Fruit fly (Drosophila melanogaster): ENCODE measurements around the gene Tsp86D.

The Tsp86D gene

DNA sequence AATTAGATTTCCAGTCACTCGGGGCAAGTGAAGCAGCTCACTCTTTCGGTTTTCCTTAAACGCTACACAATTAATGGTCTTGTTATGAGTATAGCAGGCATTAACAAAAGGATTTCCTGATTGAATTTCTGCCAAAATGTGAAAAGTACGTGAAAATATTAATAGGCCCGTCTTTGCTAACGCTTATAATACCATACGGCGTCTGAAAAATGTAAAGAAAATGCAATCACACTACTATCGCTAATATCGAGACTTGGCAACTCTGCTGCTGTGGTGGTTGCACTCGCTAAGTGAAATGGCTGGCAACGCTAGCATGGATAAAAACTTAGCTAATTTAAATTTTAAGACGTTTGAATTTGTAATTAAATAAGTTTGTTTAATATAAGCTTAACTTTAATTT, 24.8 kb downstream of the Tsp86D start, which contains the start of gene CG6621 (continued):
- TF ChIP-seq Jarid2 (GFP tag; optimal IDR thresholded peaks at IDR 0.05) = no peak
- no peak for TF ChIP-seq CG17359 (tag; optimal IDR thresholded peaks at IDR 0.05)
- peak; percentile 15; the same call in 1 of the 3 replicates for TF ChIP-seq zen2 (GFP tag; IDR thresholded peaks at IDR 0.05; ENCODE audit: partially characterized antibody)
- TF ChIP-seq Bteb2 (GFP tag; optimal IDR thresholded peaks at IDR 0.05) = no peak
- TF ChIP-seq CG13287 (GFP tag; IDR thresholded peaks at IDR 0.05; ENCODE audit: partially characterized antibody) = peak; percentile 77
- TF ChIP-seq HLH54F (GFP tag; optimal IDR thresholded peaks at IDR 0.05) = peak; percentile 10
- no peak for TF ChIP-seq cas (GFP tag; IDR thresholded peaks at IDR 0.05)
- no peak for TF ChIP-seq HLH3B (GFP tag; IDR thresholded peaks at IDR 0.05)
- peak; percentile 7 for TF ChIP-seq CG2202 (tag; optimal IDR thresholded peaks at IDR 0.05)
- TF ChIP-seq crol (GFP tag; IDR thresholded peaks at IDR 0.05) = no peak
- TF ChIP-seq Ada2b (GFP tag; IDR thresholded peaks at IDR 0.05) = no peak
- no peak for TF ChIP-seq CG3726 (GFP tag; IDR thresholded peaks at IDR 0.05)
- TF ChIP-seq br (optimal IDR thresholded peaks at IDR 0.05) = no peak
- TF ChIP-seq emc (GFP tag; optimal IDR thresholded peaks at IDR 0.05) = no peak
- no peak for TF ChIP-seq vfl (GFP tag; optimal IDR thresholded peaks at IDR 0.05)
- TF ChIP-seq zfh1 (GFP tag; IDR thresholded peaks at IDR 0.05) = no peak
- TF ChIP-seq pum (GFP tag; optimal IDR thresholded peaks at IDR 0.05) = no peak
- no peak for TF ChIP-seq grau (tag; optimal IDR thresholded peaks at IDR 0.05)
- TF ChIP-seq CG12236 (GFP tag; optimal IDR thresholded peaks at IDR 0.05) = no peak
- no peak; the same call in 1 of the 2 replicates for TF ChIP-seq tna (GFP tag; IDR thresholded peaks at IDR 0.05; ENCODE audit: partially characterized antibody)
- TF ChIP-seq CG1832 (GFP tag; optimal IDR thresholded peaks at IDR 0.05) = no peak
- TF ChIP-seq fu2 (GFP tag; optimal IDR thresholded peaks at IDR 0.05) = no peak
- TF ChIP-seq Sry-δ (GFP tag; optimal IDR thresholded peaks at IDR 0.05) = peak; percentile 69
- TF ChIP-seq Ravus (GFP tag; IDR thresholded peaks at IDR 0.05) = no peak
- no peak for TF ChIP-seq Sry-β (GFP tag; optimal IDR thresholded peaks at IDR 0.05)
- no peak for TF ChIP-seq CG3838 (GFP tag; optimal IDR thresholded peaks at IDR 0.05)
- no peak for TF ChIP-seq kah (GFP tag; optimal IDR thresholded peaks at IDR 0.05)
- no peak for TF ChIP-seq CG18599 (GFP tag; optimal IDR thresholded peaks at IDR 0.05)
- peak; percentile 73 for TF ChIP-seq CG14710 (tag; optimal IDR thresholded peaks at IDR 0.05)
- TF ChIP-seq schlank (tag; optimal IDR thresholded peaks at IDR 0.05) = no peak
- TF ChIP-seq CG1647 (GFP tag; optimal IDR thresholded peaks at IDR 0.05) = no peak
- TF ChIP-seq Dfd (GFP tag; optimal IDR thresholded peaks at IDR 0.05) = no peak
- TF ChIP-seq Lpt (GFP tag; optimal IDR thresholded peaks at IDR 0.05) = no peak
- TF ChIP-seq fd102C (GFP tag; optimal IDR thresholded peaks at IDR 0.05) = no peak
- no peak for TF ChIP-seq CG1024 (GFP tag; IDR thresholded peaks at IDR 0.05)
- no peak for TF ChIP-seq CG5180 (GFP tag; optimal IDR thresholded peaks at IDR 0.05)
- TF ChIP-seq corto (GFP tag; optimal IDR thresholded peaks at IDR 0.05) = no peak
- TF ChIP-seq bsh (GFP tag; optimal IDR thresholded peaks at IDR 0.05) = no peak
- no peak for TF ChIP-seq CG18476 (GFP tag; optimal IDR thresholded peaks at IDR 0.05)
- TF ChIP-seq ttk (GFP tag; IDR thresholded peaks at IDR 0.05) = no peak
- TF ChIP-seq ATbp (GFP tag; optimal IDR thresholded peaks at IDR 0.05) = no peak
- TF ChIP-seq pan (optimal IDR thresholded peaks at IDR 0.05) = no peak
- no peak for TF ChIP-seq pan (GFP tag; optimal IDR thresholded peaks at IDR 0.05 in 1 of 2, IDR thresholded peaks at IDR 0.05 in 1 of 2)
- TF ChIP-seq CG17829 (tag; optimal IDR thresholded peaks at IDR 0.05) = no peak
- TF ChIP-seq CG10565 (GFP tag; optimal IDR thresholded peaks at IDR 0.05) = no peak
- peak; percentile 73 for TF ChIP-seq CG33213 (GFP tag; optimal IDR thresholded peaks at IDR 0.05)
- no peak for TF ChIP-seq cg (GFP tag; optimal IDR thresholded peaks at IDR 0.05)
- no peak for TF ChIP-seq pfk (GFP tag; optimal IDR thresholded peaks at IDR 0.05)
- TF ChIP-seq CG5953 (GFP tag; IDR thresholded peaks at IDR 0.05) = no peak
- TF ChIP-seq Optix (GFP tag; IDR thresholded peaks at IDR 0.05) = no peak
- peak; percentile 31 for TF ChIP-seq CG9817 (tag; optimal IDR thresholded peaks at IDR 0.05)
- TF ChIP-seq lilli (GFP tag; optimal IDR thresholded peaks at IDR 0.05) = peak; percentile 3

All from whole organism, embryonic.